Worm (Caenorhabditis elegans): ENCODE data around the gene ZK809.9.
A peak's percentile ranks its signal among the peaks of the same experiment; 100 is the strongest.

Gene ZK809.9

DNA sequence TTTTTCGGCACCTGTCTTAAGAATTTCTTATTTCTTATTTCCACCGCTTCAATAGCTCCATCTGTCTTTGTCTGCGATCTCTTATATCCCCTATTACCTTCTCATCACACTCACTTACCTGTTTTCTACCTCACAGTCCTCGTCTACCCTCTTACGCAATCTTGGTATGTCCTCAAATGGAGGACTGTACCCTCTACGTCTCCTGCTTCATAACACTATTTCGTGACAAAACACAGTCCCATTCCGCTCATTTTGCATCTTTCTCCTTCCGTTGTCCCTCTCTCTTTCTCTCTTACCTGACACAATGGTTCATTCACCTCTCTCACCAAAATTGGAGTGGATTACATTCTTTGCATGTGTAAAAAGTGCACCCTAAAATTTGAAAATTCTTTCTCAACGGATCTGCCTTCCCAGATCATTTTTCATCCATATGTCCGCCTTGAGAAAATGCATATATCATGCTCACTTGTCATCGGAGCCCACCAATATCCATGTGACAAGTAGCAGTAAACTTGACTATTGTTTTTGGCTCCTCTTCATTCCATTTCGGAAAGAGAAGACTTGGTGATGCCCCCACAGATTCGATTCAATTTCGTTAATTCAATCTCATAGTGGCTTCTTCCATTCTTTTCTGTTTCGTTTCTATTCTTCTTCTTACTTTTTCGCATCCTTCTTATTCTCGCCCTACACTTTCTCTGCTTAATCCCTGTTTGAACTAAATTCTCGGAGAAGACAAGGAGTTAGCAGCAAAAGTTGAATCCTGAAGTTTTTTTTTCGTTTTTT is 52.2 kb downstream of the ZK809.9 start:
- peak; percentile 20 for TF ChIP-seq fkh-10 (GFP tag; optimal IDR thresholded peaks at IDR 0.05)
- no peak for TF ChIP-seq lin-11 (tag; optimal IDR thresholded peaks at IDR 0.05)
- TF ChIP-seq fax-1 (tag; optimal IDR thresholded peaks at IDR 0.05) = no peak
- no peak for TF ChIP-seq hlh-30 (tag; optimal IDR thresholded peaks at IDR 0.05; ENCODE audit: insufficient read depth)
- TF ChIP-seq pag-3 (tag; optimal IDR thresholded peaks at IDR 0.05; ENCODE audit: borderline replicate concordance) = no peak
- TF ChIP-seq pqm-1 (tag; optimal IDR thresholded peaks at IDR 0.05) = no peak
- TF ChIP-seq unc-42 (tag; optimal IDR thresholded peaks at IDR 0.05) = peak; percentile 98
- no peak for TF ChIP-seq tbx-2 (tag; optimal IDR thresholded peaks at IDR 0.05)
- TF ChIP-seq ceh-30 (tag; optimal IDR thresholded peaks at IDR 0.05) = no peak
- no peak for TF ChIP-seq C38D4.7 (GFP tag; optimal IDR thresholded peaks at IDR 0.05)
- TF ChIP-seq hlh-8 (tag; optimal IDR thresholded peaks at IDR 0.05) = no peak
- peak; percentile 59 for TF ChIP-seq ref-2 (tag; optimal IDR thresholded peaks at IDR 0.05)
- no peak for TF ChIP-seq K09A11.1 (tag; optimal IDR thresholded peaks at IDR 0.05; ENCODE audit: insufficient read depth)
- TF ChIP-seq hlh-6 (tag; optimal IDR thresholded peaks at IDR 0.05) = no peak
- no peak for TF ChIP-seq elt-4 (tag; optimal IDR thresholded peaks at IDR 0.05)
- TF ChIP-seq hlh-15 (tag; optimal IDR thresholded peaks at IDR 0.05) = no peak
- no peak for TF ChIP-seq fkh-6 (tag; optimal IDR thresholded peaks at IDR 0.05)
- TF ChIP-seq K02D7.2 (tag; optimal IDR thresholded peaks at IDR 0.05) = no peak
- no peak for TF ChIP-seq C08G9.2 (tag; optimal IDR thresholded peaks at IDR 0.05)
- no peak for TF ChIP-seq sox-2 (GFP tag; IDR thresholded peaks at IDR 0.05)

Measured in whole organism, late embryonic.